Worm (Caenorhabditis elegans): ENCODE data around the gene grl-14.

ce11 chrV:20790616-20791015 lies 34.7 kb upstream of the grl-14 start:
- no peak for TF ChIP-seq ztf-28 (GFP tag; IDR thresholded peaks at IDR 0.05)
- no peak for TF ChIP-seq ama-1 (optimal IDR thresholded peaks at IDR 0.05)
- TF ChIP-seq ama-1 (GFP tag; optimal IDR thresholded peaks at IDR 0.05): no peak
- TF ChIP-seq sptf-2 (GFP tag; optimal IDR thresholded peaks at IDR 0.05): no peak
- TF ChIP-seq die-1 (tag; optimal IDR thresholded peaks at IDR 0.05): no peak
- no peak for TF ChIP-seq snpc-4 (GFP tag; optimal IDR thresholded peaks at IDR 0.05)
- TF ChIP-seq snpc-4 (tag; optimal IDR thresholded peaks at IDR 0.05): no peak
- TF ChIP-seq snpc-3.4 (tag; optimal IDR thresholded peaks at IDR 0.05): no peak
- TF ChIP-seq egrh-3 (GFP tag; IDR thresholded peaks at IDR 0.05): no peak
- TF ChIP-seq T26A5.8 (tag; optimal IDR thresholded peaks at IDR 0.05): no peak
- no peak for TF ChIP-seq unc-62 (GFP tag; optimal IDR thresholded peaks at IDR 0.05)
- no peak for TF ChIP-seq nhr-90 (tag; optimal IDR thresholded peaks at IDR 0.05)
- no peak for TF ChIP-seq aptf-2 (GFP tag; conservative IDR thresholded peaks at IDR 0.05)
- TF ChIP-seq let-607 (tag; optimal IDR thresholded peaks at IDR 0.05): no peak
- TF ChIP-seq ztf-3 (GFP tag; optimal IDR thresholded peaks at IDR 0.05): no peak

Data from whole organism, young adult.